Worm (Caenorhabditis elegans) whole organism, young adult: Measurements from ENCODE around the gene Y53G8AM.8.

Source experiments
- B0035.1 ChIP-seq: sonication (generic microtip); optimal IDR thresholded peaks from 2 replicates; lab custom pipeline; 2016; ENCODE audit warnings: missing genetic modification characterization, mild to moderate bottlenecking, missing compliant biosample characterization, missing genotype, missing genetic modification reagents
- C06A6.2 ChIP-seq: fragments of 200-800 bp; sonication (Bioruptor generic); conservative IDR thresholded peaks from 2 replicates; pipeline ENCODE4 v1.3.6; 2022; ENCODE audit warnings: missing genetic modification characterization, missing compliant biosample characterization
- F10E7.11 ChIP-seq: sonication (generic microtip); optimal IDR thresholded peaks from 2 replicates; lab custom pipeline; 2017; ENCODE audit warnings: mild to moderate bottlenecking, missing genetic modification characterization, moderate library complexity, missing compliant biosample characterization
- F52B5.7 ChIP-seq: sonication (generic microtip); optimal IDR thresholded peaks from 2 replicates; lab custom pipeline; 2016; ENCODE audit warnings: mild to moderate bottlenecking, missing genetic modification characterization, missing compliant biosample characterization
- F57A8.1 ChIP-seq: fragments of 200-800 bp; sonication (Bioruptor generic); optimal IDR thresholded peaks from 2 replicates; lab custom pipeline; 2018; ENCODE audit warnings: mild to moderate bottlenecking, missing genetic modification characterization, moderate library complexity, missing compliant biosample characterization
- F57C9.4 ChIP-seq: sonication (generic microtip); optimal IDR thresholded peaks from 2 replicates; lab custom pipeline; 2017; ENCODE audit warnings: mild to moderate bottlenecking, missing genetic modification characterization, missing compliant biosample characterization
- K11D2.4 ChIP-seq: fragments of 200-800 bp; sonication (Bioruptor generic); IDR thresholded peaks from 2 replicates; pipeline ENCODE4 v1.3.6; 2022; ENCODE audit warnings: missing genetic modification reagents, missing genetic modification characterization, missing compliant biosample characterization
- K12H6.12 ChIP-seq: fragments of 200-800 bp; sonication (Bioruptor generic); optimal IDR thresholded peaks from 2 replicates; lab custom pipeline; 2018; ENCODE audit warnings: mild to moderate bottlenecking, missing genetic modification characterization, missing compliant biosample characterization
- Y56A3A.18 ChIP-seq: fragments of 200-800 bp; sonication (Bioruptor generic); IDR thresholded peaks from 2 replicates; pipeline ENCODE4 v1.3.6; 2022; ENCODE audit warnings: missing genetic modification reagents, missing genetic modification characterization, missing compliant biosample characterization
- ZK185.1 ChIP-seq: sonication (generic microtip); optimal IDR thresholded peaks from 2 replicates; lab custom pipeline; 2016; ENCODE audit warnings: mild to moderate bottlenecking, missing genetic modification characterization, missing compliant biosample characterization; ENCODE audit not compliant: poor library complexity, severe bottlenecking
- ama-1 ChIP-seq, 3 experiments: fragments of 150-350 bp in 1 of 3; sonication (generic microtip) in 2 of 3; optimal IDR thresholded peaks; 2 replicates each; lab custom pipeline; 2014 to 2018; ENCODE audit warnings: missing biosample characterization in 2 of 3, missing genetic modification characterization in 2 of 3, missing genetic modification reagents in 2 of 3
- aptf-3 ChIP-seq: fragments of 200-800 bp; sonication (Bioruptor generic); IDR thresholded peaks from 2 replicates; pipeline ENCODE4 v1.3.6; 2022; ENCODE audit warnings: missing genetic modification characterization, missing compliant biosample characterization
- atf-7 ChIP-seq: sonication (generic microtip); optimal IDR thresholded peaks from 2 replicates; lab custom pipeline; 2017; ENCODE audit warnings: mild to moderate bottlenecking, missing genetic modification characterization, missing compliant biosample characterization
- bed-2 ChIP-seq: fragments of 200-800 bp; sonication (Bioruptor generic); IDR thresholded peaks from 2 replicates; pipeline ENCODE4 v1.3.6; 2022; ENCODE audit warnings: missing genetic modification reagents, missing genetic modification characterization, missing compliant biosample characterization
- cebp-1 ChIP-seq, 2 experiments: fragments of 200-800 bp in 1 of 2; sonication (Bioruptor generic) in 1 of 2; sonication (generic microtip) in 1 of 2; IDR thresholded peaks in 1 of 2; optimal IDR thresholded peaks in 1 of 2; 2 replicates each; pipeline versions ENCODE4 v1.3.6 to Lab custom; 2017 to 2022; ENCODE audit warnings: missing compliant biosample characterization in 2 of 2, missing genetic modification characterization in 2 of 2, mild to moderate bottlenecking in 1 of 2, missing genetic modification reagents in 1 of 2, moderate library complexity in 1 of 2
- cebp-2 ChIP-seq: fragments of 200-800 bp; sonication (Bioruptor generic); IDR thresholded peaks from 2 replicates; pipeline ENCODE4 v1.3.6; 2022; ENCODE audit warnings: missing genetic modification characterization, missing compliant biosample characterization
- ceh-27 ChIP-seq: fragments of 200-800 bp; sonication (Bioruptor generic); optimal IDR thresholded peaks from 2 replicates; lab custom pipeline; 2018; ENCODE audit warnings: mild to moderate bottlenecking, missing genetic modification characterization, moderate library complexity, missing compliant biosample characterization
- ceh-91 ChIP-seq: fragments of 200-800 bp; sonication (Bioruptor generic); IDR thresholded peaks from 2 replicates; pipeline ENCODE4 v1.3.6; 2022; ENCODE audit warnings: missing genetic modification reagents, missing genetic modification characterization, missing compliant biosample characterization
- dpl-1 ChIP-seq: fragments of 150-350 bp; optimal IDR thresholded peaks from 2 replicates; lab custom pipeline; 2014; ENCODE audit warnings: missing biosample characterization, missing genetic modification reagents, missing genetic modification characterization
- egrh-3 ChIP-seq: fragments of 200-800 bp; sonication (Bioruptor generic); IDR thresholded peaks from 2 replicates; pipeline ENCODE4 v1.3.6; 2022; ENCODE audit warnings: missing genetic modification reagents, missing genetic modification characterization, missing compliant biosample characterization
- hlh-26 ChIP-seq: fragments of 200-800 bp; sonication (Bioruptor generic); conservative IDR thresholded peaks from 2 replicates; pipeline ENCODE4 v1.3.6; 2022; ENCODE audit warnings: missing genetic modification reagents, missing genetic modification characterization, missing compliant biosample characterization
- hmg-1.2 ChIP-seq: fragments of 200-800 bp; sonication (Bioruptor generic); IDR thresholded peaks from 2 replicates; pipeline ENCODE4 v1.3.6; 2022; ENCODE audit warnings: missing genetic modification reagents, missing genetic modification characterization, missing compliant biosample characterization
- hmg-20 ChIP-seq: fragments of 200-800 bp; sonication (Bioruptor generic); IDR thresholded peaks from 2 replicates; pipeline ENCODE4 v1.3.6; 2022; ENCODE audit warnings: missing genetic modification reagents, missing genetic modification characterization, missing compliant biosample characterization
- lin-26 ChIP-seq: fragments of 200-800 bp; sonication (Bioruptor generic); IDR thresholded peaks from 2 replicates; pipeline ENCODE4 v1.3.6; 2022; ENCODE audit warnings: missing genetic modification reagents, missing genetic modification characterization, missing compliant biosample characterization
- madf-8 ChIP-seq: fragments of 200-800 bp; sonication (Bioruptor generic); conservative IDR thresholded peaks from 2 replicates; pipeline ENCODE4 v1.3.6; 2022; ENCODE audit warnings: missing genetic modification reagents, missing genetic modification characterization, missing compliant biosample characterization
- mcd-1 ChIP-seq: fragments of 200-800 bp; sonication (Bioruptor generic); IDR thresholded peaks from 2 replicates; pipeline ENCODE4 v1.3.6; 2022; ENCODE audit warnings: missing genetic modification reagents, missing genetic modification characterization, missing compliant biosample characterization
- mes-4 ChIP-seq: sonication (generic microtip); optimal IDR thresholded peaks from 2 replicates; lab custom pipeline; 2016; ENCODE audit warnings: missing genotype, missing genetic modification characterization, missing compliant biosample characterization
- nfya-1 ChIP-seq: sonication (generic microtip); optimal IDR thresholded peaks from 2 replicates; lab custom pipeline; 2017; ENCODE audit warnings: antibody characterized with exemption, missing compliant biosample characterization, missing genetic modification characterization, borderline replicate concordance; ENCODE audit not compliant: insufficient read depth
- nfyb-1 ChIP-seq: fragments of 200-800 bp; sonication (Bioruptor generic); IDR thresholded peaks from 2 replicates; pipeline ENCODE4 v1.3.6; 2022; ENCODE audit warnings: missing genetic modification reagents, missing genetic modification characterization, missing compliant biosample characterization
- pbrm-1 ChIP-seq: fragments of 200-800 bp; sonication (Bioruptor generic); IDR thresholded peaks from 2 replicates; pipeline ENCODE4 v1.3.6; 2022; ENCODE audit warnings: missing genetic modification reagents, missing genetic modification characterization, missing compliant biosample characterization
- rcor-1 ChIP-seq: fragments of 200-800 bp; sonication (Bioruptor generic); IDR thresholded peaks from 2 replicates; pipeline ENCODE4 v1.3.6; 2022; ENCODE audit warnings: missing genetic modification reagents, missing genetic modification characterization, missing compliant biosample characterization
- sptf-2 ChIP-seq: fragments of 200-800 bp; sonication (Bioruptor generic); optimal IDR thresholded peaks from 2 replicates; lab custom pipeline; 2018; ENCODE audit warnings: mild to moderate bottlenecking, missing genetic modification characterization, missing compliant biosample characterization
- zfh-2 ChIP-seq: fragments of 200-800 bp; sonication (Bioruptor generic); conservative IDR thresholded peaks from 2 replicates; pipeline ENCODE4 v1.3.6; 2022; ENCODE audit warnings: missing genetic modification reagents, missing genetic modification characterization, missing compliant biosample characterization
- ztf-25 ChIP-seq: fragments of 200-800 bp; sonication (Bioruptor generic); IDR thresholded peaks from 2 replicates; pipeline ENCODE4 v1.3.6; 2022; ENCODE audit warnings: missing genetic modification reagents, missing genetic modification characterization, missing compliant biosample characterization

Gene Y53G8AM.8

ce11 chrIII:3222707-3223106, 55.8 kb downstream of the Y53G8AM.8 start:
- no peak for TF ChIP-seq mes-4 (tag; lab: Kevin White, UChicago)
- peak; percentile 78 for TF ChIP-seq hmg-1.2 (GFP tag; lab: Robert Waterston, UW)
- TF ChIP-seq dpl-1 (GFP tag; lab: Kevin White, UChicago) = no peak
- TF ChIP-seq madf-8 (GFP tag; lab: Robert Waterston, UW) = no peak
- no peak; the same call in 1 of the 2 replicates for TF ChIP-seq zfh-2 (GFP tag; lab: Robert Waterston, UW)
- TF ChIP-seq egrh-3 = 0 out of 2 replicates have a peak, but pooled peaks have one; percentile 17
- TF ChIP-seq lin-26 (GFP tag; lab: Robert Waterston, UW) = no peak
- TF ChIP-seq ama-1 (optimal IDR thresholded peaks at IDR 0.05; lab: Kevin White, UChicago) = no peak
- TF ChIP-seq ama-1 (GFP tag; optimal IDR thresholded peaks at IDR 0.05; lab: Kevin White, UChicago) = no peak
- TF ChIP-seq, all 124 proteins: peak for 2

ce11 chrIII:3220287-3220686, 58.2 kb downstream of the Y53G8AM.8 start:
- 0 out of 2 replicates have a peak, but pooled peaks have one; percentile 14 for TF ChIP-seq pbrm-1 (GFP tag; lab: Robert Waterston, UW)
- TF ChIP-seq nfyb-1 (GFP tag; lab: Robert Waterston, UW) = 0 out of 2 replicates have a peak, but pooled peaks have one; percentile 16
- no peak for TF ChIP-seq ceh-91 (GFP tag; lab: Robert Waterston, UW)
- no peak for TF ChIP-seq F57A8.1 (GFP tag; lab: Kevin White, UChicago)
- TF ChIP-seq F52B5.7 (tag; lab: Kevin White, UChicago) = no peak
- TF ChIP-seq K12H6.12 (tag; lab: Kevin White, UChicago) = peak; percentile 19
- peak; percentile 73 for TF ChIP-seq hmg-1.2 (GFP tag; lab: Robert Waterston, UW)
- no peak for TF ChIP-seq F57C9.4 (tag; lab: Kevin White, UChicago)
- TF ChIP-seq cebp-2 (GFP tag; lab: Robert Waterston, UW) = no peak
- no peak for TF ChIP-seq C06A6.2 (GFP tag; lab: Robert Waterston, UW)
- no peak for TF ChIP-seq sptf-2
- no peak for TF ChIP-seq egrh-3
- no peak for TF ChIP-seq ztf-25 (GFP tag; lab: Robert Waterston, UW)

- no peak for TF ChIP-seq rcor-1 (GFP tag; lab: Robert Waterston, UW)
- TF ChIP-seq Y56A3A.18 (GFP tag; lab: Robert Waterston, UW) = no peak
- no peak for TF ChIP-seq mcd-1 (GFP tag; lab: Robert Waterston, UW)
- TF ChIP-seq bed-2 (GFP tag; lab: Robert Waterston, UW) = no peak
- TF ChIP-seq ceh-91 (GFP tag; lab: Robert Waterston, UW) = no peak
- no peak for TF ChIP-seq K11D2.4
- TF ChIP-seq ceh-27 (GFP tag; lab: Kevin White, UChicago) = no peak
- no peak for TF ChIP-seq ZK185.1 (tag; lab: Kevin White, UChicago)
- TF ChIP-seq hmg-20 (GFP tag; lab: Robert Waterston, UW) = no peak
- no peak for TF ChIP-seq aptf-3 (GFP tag; lab: Robert Waterston, UW)
- TF ChIP-seq nfya-1 (tag; lab: Kevin White, UChicago) = no peak
- no peak for TF ChIP-seq atf-7 (tag; lab: Kevin White, UChicago)
- no peak for TF ChIP-seq B0035.1
- no peak for TF ChIP-seq hlh-26
- no peak for TF ChIP-seq F10E7.11 (tag; lab: Kevin White, UChicago)
- no peak for TF ChIP-seq cebp-1 (GFP tag; IDR thresholded peaks at IDR 0.05; lab: Robert Waterston, UW)
- TF ChIP-seq cebp-1 (tag; optimal IDR thresholded peaks at IDR 0.05; lab: Kevin White, UChicago) = no peak
Measured at ce11 chrIII:3219050-3219449, 59.5 kb downstream of the Y53G8AM.8 start, which contains the start of gene frm-8. TSS of gene frm-8 (minus strand) at chrIII:3219150.
